Fruit fly (Drosophila melanogaster) whole organism, embryonic: ENCODE data around the gene Art9.

Experiments
- Aef1 ChIP-seq: fragments of 200-800 bp; sonication (Bioruptor generic); IDR thresholded peaks from 3 replicates; pipeline ENCODE4 v1.3.6; 2022; ENCODE audit warnings: missing biosample characterization, missing genetic modification characterization
- CG10959 ChIP-seq: fragments of 200-800 bp; sonication (Bioruptor generic); IDR thresholded peaks from 2 replicates; pipeline ENCODE4 v1.3.6; 2022; ENCODE audit warnings: missing biosample characterization, missing genetic modification characterization
- CG12299 ChIP-seq: fragments of 200-800 bp; sonication (Bioruptor generic); optimal IDR thresholded peaks from 2 replicates; lab custom pipeline; 2018; ENCODE audit warnings: missing biosample characterization, mild to moderate bottlenecking, missing genetic modification characterization
- CG15073 ChIP-seq: fragments of 200-800 bp; sonication (Bioruptor generic); optimal IDR thresholded peaks from 2 replicates; lab custom pipeline; 2016; ENCODE audit warnings: missing biosample characterization, missing genetic modification characterization
- CG15269 ChIP-seq: fragments of 200-800 bp; sonication (Bioruptor generic); optimal IDR thresholded peaks from 2 replicates; lab custom pipeline; 2018; ENCODE audit warnings: missing biosample characterization, mild to moderate bottlenecking, missing genetic modification characterization, moderate library complexity
- CG15479 ChIP-seq: fragments of 200-800 bp; sonication (Bioruptor generic); optimal IDR thresholded peaks from 3 replicates; lab custom pipeline; 2019; ENCODE audit warnings: missing biosample characterization, mild to moderate bottlenecking, missing genetic modification characterization, moderate library complexity
- CG1792 ChIP-seq: fragments of 200-800 bp; sonication (Bioruptor generic); optimal IDR thresholded peaks from 2 replicates; lab custom pipeline; 2016; ENCODE audit warnings: missing biosample characterization, missing genetic modification characterization
- CG30403 ChIP-seq: fragments of 200-800 bp; sonication (Bioruptor generic); optimal IDR thresholded peaks from 3 replicates; lab custom pipeline; 2016; ENCODE audit warnings: missing biosample characterization, missing genetic modification characterization
- CG33557 ChIP-seq: fragments of 200-800 bp; sonication (Bioruptor generic); optimal IDR thresholded peaks from 2 replicates; lab custom pipeline; 2019; ENCODE audit warnings: missing biosample characterization, mild to moderate bottlenecking, missing genetic modification characterization, moderate library complexity
- CG4328 ChIP-seq: fragments of 200-800 bp; sonication (Bioruptor generic); optimal IDR thresholded peaks from 3 replicates; lab custom pipeline; 2017; ENCODE audit warnings: missing biosample characterization, missing genetic modification reagents, missing genetic modification characterization
- CG4404 ChIP-seq: fragments of 200-800 bp; sonication (Bioruptor generic); IDR thresholded peaks from 2 replicates; pipeline ENCODE4 v1.3.6; 2022; ENCODE audit warnings: missing biosample characterization, missing genetic modification characterization
- CG4424 ChIP-seq: fragments of 200-800 bp; sonication (Bioruptor generic); optimal IDR thresholded peaks from 3 replicates; lab custom pipeline; 2016; ENCODE audit warnings: missing biosample characterization, missing genetic modification characterization
- CG6175 ChIP-seq: fragments of 200-800 bp; sonication (Bioruptor generic); IDR thresholded peaks from 3 replicates; pipeline ENCODE4 v1.3.6; 2022; ENCODE audit warnings: missing biosample characterization, missing genetic modification characterization
- CG7745 ChIP-seq: fragments of 200-800 bp; sonication (Bioruptor generic); optimal IDR thresholded peaks from 2 replicates; lab custom pipeline; 2018; ENCODE audit warnings: missing biosample characterization, mild to moderate bottlenecking, missing genetic modification characterization, moderate library complexity
- CG9727 ChIP-seq: fragments of 200-800 bp; sonication (Bioruptor generic); optimal IDR thresholded peaks from 3 replicates; lab custom pipeline; 2017; ENCODE audit warnings: missing biosample characterization, mild to moderate bottlenecking, missing genetic modification characterization
- CoRest ChIP-seq: fragments of 200-800 bp; sonication (Bioruptor generic); optimal IDR thresholded peaks from 3 replicates; lab custom pipeline; 2018; ENCODE audit warnings: missing biosample characterization, mild to moderate bottlenecking, missing genetic modification characterization, moderate library complexity
- Fer2 ChIP-seq: fragments of 200-800 bp; sonication (Bioruptor generic); optimal IDR thresholded peaks from 2 replicates; lab custom pipeline; 2018; ENCODE audit warnings: missing biosample characterization, mild to moderate bottlenecking, missing genetic modification characterization, moderate library complexity
- HLH54F ChIP-seq: fragments of 200-800 bp; sonication (Bioruptor generic); optimal IDR thresholded peaks from 3 replicates; lab custom pipeline; 2016; ENCODE audit warnings: missing biosample characterization, missing genetic modification characterization
- Hey ChIP-seq: fragments of 200-800 bp; sonication (Bioruptor generic); optimal IDR thresholded peaks from 3 replicates; lab custom pipeline; 2018; ENCODE audit warnings: missing biosample characterization, mild to moderate bottlenecking, missing genetic modification characterization
- Hr78 ChIP-seq, 2 experiments: fragments of 200-800 bp in 1 of 2; fragments of >200 bp in 1 of 2; sonication (Bioruptor generic) in 1 of 2; optimal IDR thresholded peaks; 2 replicates each; lab custom pipeline; 2017 to 2019; ENCODE audit warnings: missing biosample characterization in 2 of 2, missing genetic modification characterization in 2 of 2, mild to moderate bottlenecking in 1 of 2, moderate library complexity in 1 of 2
- Lpt ChIP-seq: fragments of >200 bp; optimal IDR thresholded peaks from 2 replicates; lab custom pipeline; 2018; ENCODE audit warnings: missing biosample characterization, missing genetic modification characterization
- Mad ChIP-seq: fragments of 200-800 bp; sonication (Bioruptor generic); optimal IDR thresholded peaks from 2 replicates; lab custom pipeline; 2016; ENCODE audit warnings: missing biosample characterization, missing genetic modification characterization
- Med ChIP-seq: fragments of 200-800 bp; sonication (Bioruptor generic); peaks from one replicate; lab custom pipeline; 2016; ENCODE audit warnings: missing biosample characterization, missing genetic modification characterization, mild to moderate bottlenecking, inconsistent platforms, moderate library complexity
- Myb ChIP-seq: fragments of 200-800 bp; sonication (Bioruptor generic); optimal IDR thresholded peaks from 2 replicates; lab custom pipeline; 2016; ENCODE audit warnings: missing biosample characterization, missing genetic modification characterization
- Sry-β ChIP-seq: fragments of 200-800 bp; sonication (Bioruptor generic); optimal IDR thresholded peaks from 2 replicates; lab custom pipeline; 2018; ENCODE audit warnings: missing biosample characterization, mild to moderate bottlenecking, missing genetic modification characterization, moderate library complexity
- Trl ChIP-seq, 3 experiments: fragments of >200 bp in 2 of 3; fragments of 200-800 bp in 1 of 3; sonication (Bioruptor generic) in 1 of 3; optimal IDR thresholded peaks; 2 replicates in 1 of 3; 3 replicates in 2 of 3; lab custom pipeline; 2016 to 2017; ENCODE audit warnings: missing biosample characterization in 1 of 3, missing genetic modification characterization in 1 of 3
- amos ChIP-seq: fragments of 200-800 bp; sonication (Bioruptor generic); IDR thresholded peaks from 2 replicates; pipeline ENCODE4 v1.3.6; 2022; ENCODE audit warnings: missing biosample characterization, missing genetic modification characterization; ENCODE audit not compliant: partially characterized antibody
- bbx ChIP-seq: fragments of 200-800 bp; sonication (Bioruptor generic); IDR thresholded peaks from 2 replicates; pipeline ENCODE4 v1.3.6; 2022; ENCODE audit warnings: missing biosample characterization, missing genetic modification characterization; ENCODE audit not compliant: partially characterized antibody
- chm ChIP-seq: fragments of 200-800 bp; sonication (Bioruptor generic); IDR thresholded peaks from 2 replicates; pipeline ENCODE4 v1.3.6; 2022; ENCODE audit warnings: missing biosample characterization, missing genetic modification characterization
- crc ChIP-seq: fragments of 200-800 bp; sonication (Bioruptor generic); optimal IDR thresholded peaks from 2 replicates; lab custom pipeline; 2016; ENCODE audit warnings: missing biosample characterization, missing genetic modification characterization
- crol ChIP-seq: fragments of 200-800 bp; sonication (Bioruptor generic); IDR thresholded peaks from 2 replicates; pipeline ENCODE4 v1.3.6; 2022; ENCODE audit warnings: missing biosample characterization, missing genetic modification characterization
- disco-r ChIP-seq: fragments of 200-800 bp; sonication (Bioruptor generic); optimal IDR thresholded peaks from 2 replicates; lab custom pipeline; 2016; ENCODE audit warnings: missing biosample characterization, missing genetic modification characterization
- ems ChIP-seq: fragments of 200-800 bp; sonication (Bioruptor generic); optimal IDR thresholded peaks from 3 replicates; lab custom pipeline; 2016; ENCODE audit warnings: missing biosample characterization, missing genetic modification characterization
- esg ChIP-seq: fragments of 200-800 bp; sonication (Bioruptor generic); conservative IDR thresholded peaks from 2 replicates; pipeline ENCODE4 v1.3.6; 2022; ENCODE audit warnings: missing biosample characterization, missing genetic modification characterization
- gfzf ChIP-seq: fragments of 200-800 bp; sonication (Bioruptor generic); optimal IDR thresholded peaks from 2 replicates; lab custom pipeline; 2016; ENCODE audit warnings: missing biosample characterization, mild to moderate bottlenecking, missing genetic modification characterization, moderate library complexity
- grau ChIP-seq: fragments of 200-800 bp; optimal IDR thresholded peaks from 3 replicates; lab custom pipeline; 2019; ENCODE audit warnings: missing biosample characterization, mild to moderate bottlenecking, missing genetic modification characterization, moderate library complexity
- gsb-n ChIP-seq: fragments of 200-800 bp; sonication (Bioruptor generic); optimal IDR thresholded peaks from 3 replicates; lab custom pipeline; 2018; ENCODE audit warnings: missing biosample characterization, mild to moderate bottlenecking, missing genetic modification characterization
- phol ChIP-seq: fragments of 200-800 bp; sonication (Bioruptor generic); optimal IDR thresholded peaks from 3 replicates; lab custom pipeline; 2018; ENCODE audit warnings: missing biosample characterization, mild to moderate bottlenecking, missing genetic modification characterization, moderate library complexity
- pum ChIP-seq: fragments of 200-800 bp; sonication (Bioruptor generic); optimal IDR thresholded peaks from 2 replicates; lab custom pipeline; 2016; ENCODE audit warnings: missing biosample characterization, missing genetic modification characterization
- schlank ChIP-seq: fragments of 200-800 bp; sonication (Bioruptor generic); optimal IDR thresholded peaks from 2 replicates; lab custom pipeline; 2018; ENCODE audit warnings: missing biosample characterization, mild to moderate bottlenecking, missing genetic modification characterization
- sens ChIP-seq: fragments of 200-800 bp; sonication (Bioruptor generic); peaks from one replicate; lab custom pipeline; 2016; ENCODE audit warnings: missing biosample characterization, missing genetic modification characterization
- sob ChIP-seq: fragments of 200-800 bp; sonication (Bioruptor generic); IDR thresholded peaks from 2 replicates; pipeline ENCODE4 v1.3.6; 2022; ENCODE audit warnings: missing biosample characterization, missing genetic modification characterization
- toy ChIP-seq: fragments of 200-800 bp; sonication (Bioruptor generic); IDR thresholded peaks from 2 replicates; pipeline ENCODE4 v1.3.6; 2022; ENCODE audit warnings: missing biosample characterization, missing genetic modification characterization
- unc-4 ChIP-seq: fragments of 200-800 bp; sonication (Bioruptor generic); IDR thresholded peaks from 2 replicates; pipeline ENCODE4 v1.3.6; 2022; ENCODE audit warnings: missing biosample characterization, missing genetic modification characterization; ENCODE audit not compliant: partially characterized antibody
- vvl ChIP-seq: fragments of 200-800 bp; sonication (Bioruptor generic); IDR thresholded peaks from 2 replicates; pipeline ENCODE4 v1.3.6; 2022; ENCODE audit warnings: missing biosample characterization, missing genetic modification characterization
- wor ChIP-seq: fragments of 200-800 bp; sonication (Bioruptor generic); IDR thresholded peaks from 2 replicates; pipeline ENCODE4 v1.3.6; 2022; ENCODE audit warnings: missing biosample characterization, missing genetic modification characterization
- zen2 ChIP-seq: fragments of 200-800 bp; sonication (Bioruptor generic); IDR thresholded peaks from 3 replicates; pipeline ENCODE4 v1.3.6; 2022; ENCODE audit warnings: missing biosample characterization, missing genetic modification characterization; ENCODE audit not compliant: partially characterized antibody
- zfh2 ChIP-seq: fragments of 200-800 bp; sonication (Bioruptor generic); optimal IDR thresholded peaks from 2 replicates; lab custom pipeline; 2016; ENCODE audit warnings: missing biosample characterization, missing genetic modification characterization

The Art9 gene

DNA sequence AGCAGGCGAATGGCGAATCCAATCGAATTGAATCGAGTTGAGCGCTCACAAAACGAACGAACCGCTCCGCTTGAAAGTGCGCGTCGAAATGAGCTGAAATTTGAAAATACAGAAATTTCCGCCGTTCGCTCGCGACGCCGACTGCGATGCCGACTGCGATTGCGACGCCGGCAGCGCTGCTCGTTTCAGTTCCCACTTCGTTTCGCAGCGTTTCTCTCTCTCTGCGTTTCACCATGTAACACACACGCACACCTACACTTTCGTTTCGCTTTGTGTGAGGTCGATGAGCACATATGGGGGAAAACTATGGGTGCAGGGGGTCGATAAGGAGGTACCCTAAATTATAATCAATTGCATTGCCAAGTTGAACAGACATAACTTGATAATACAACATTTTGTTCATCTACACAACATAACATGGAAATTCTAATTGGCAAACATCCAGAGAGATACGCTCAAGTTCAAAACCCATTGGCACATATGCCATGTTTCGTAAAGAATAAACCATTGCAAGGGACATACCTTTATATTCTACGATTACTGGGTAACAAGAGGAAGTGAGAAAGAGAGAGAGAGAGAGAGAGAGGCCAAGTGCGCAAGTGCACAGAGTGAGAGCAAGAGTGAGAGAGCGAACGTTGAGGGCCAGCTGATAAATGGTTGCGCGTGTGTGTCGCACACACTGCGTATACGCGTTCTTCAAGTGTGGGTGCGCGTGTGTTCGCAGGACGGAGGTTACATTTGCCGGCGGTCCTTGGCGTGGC lies 40.2 kb upstream of the Art9 start (continued):
- TF ChIP-seq bbx (GFP tag; lab: Robert Waterston, UW) (peak; percentile 73), phol (tag; lab: Kevin White, UChicago) (peak; percentile 92), Fer2 (tag; lab: Kevin White, UChicago) (peak; percentile 74), CG30403 (GFP tag; lab: Kevin White, UChicago) (peak; percentile 95), Sry-β (GFP tag; lab: Kevin White, UChicago) (peak; percentile 56), gsb-n (tag; lab: Kevin White, UChicago) (peak; percentile 95), vvl (GFP tag; lab: Robert Waterston, UW) (peak; percentile 91), crc (GFP tag; lab: Kevin White, UChicago) (peak; percentile 94), CG4404 (peak; percentile 91), grau (tag; lab: Kevin White, UChicago) (peak; percentile 93), sens (GFP tag; lab: Kevin White, UChicago) (peak; percentile 99), crol (GFP tag; lab: Robert Waterston, UW) (0 out of 2 replicates have a peak, but pooled peaks have one; percentile 19), toy (GFP tag; lab: Robert Waterston, UW) (0 out of 2 replicates have a peak, but pooled peaks have one; percentile 31), Aef1 (GFP tag; lab: Robert Waterston, UW) (peak; percentile 86), Hey (no peak), CG1792 (GFP tag; lab: Kevin White, UChicago) (peak; percentile 90), disco-r (GFP tag; lab: Kevin White, UChicago) (peak; percentile 88), unc-4 (GFP tag; lab: Robert Waterston, UW) (no peak; the same call in 1 of the 2 replicates), Mad (GFP tag; lab: Kevin White, UChicago) (peak; percentile 68), schlank (tag; lab: Kevin White, UChicago) (peak; percentile 90), Med (GFP tag; lab: Kevin White, UChicago) (peak; percentile 98), zfh2 (GFP tag; lab: Kevin White, UChicago) (peak; percentile 93), CG10959 (GFP tag; lab: Robert Waterston, UW) (peak; percentile 75), CG7745 (tag; lab: Kevin White, UChicago) (peak; percentile 50), Trl (optimal IDR thresholded peaks at IDR 0.05; lab: Kevin White, UChicago) (peak; percentile 96 to 98), Trl (GFP tag; optimal IDR thresholded peaks at IDR 0.05; lab: Kevin White, UChicago) (peak; percentile 94), zen2 (GFP tag; lab: Robert Waterston, UW) (peak; percentile 56; the same call in 2 of the 3 replicates), CG6175 (GFP tag; lab: Robert Waterston, UW) (no peak), ems (GFP tag; lab: Kevin White, UChicago) (peak; percentile 92), Hr78 (GFP tag; optimal IDR thresholded peaks at IDR 0.05; lab: Kevin White, UChicago) (peak in 1 of 2 experiments; percentile 93), esg (peak; percentile 90), sob (GFP tag; lab: Robert Waterston, UW) (peak; percentile 85), HLH54F (GFP tag; lab: Kevin White, UChicago) (peak; percentile 93), Myb (peak; percentile 88), CG9727 (peak; percentile 95), pum (GFP tag; lab: Kevin White, UChicago) (peak; percentile 93), CG12299 (tag; lab: Kevin White, UChicago) (peak; percentile 87), gfzf (GFP tag; lab: Kevin White, UChicago) (peak; percentile 23), CG15073 (GFP tag; lab: Kevin White, UChicago) (no peak), CoRest (peak; percentile 93), CG4328 (GFP tag; lab: Kevin White, UChicago) (peak; percentile 88), CG4424 (GFP tag; lab: Kevin White, UChicago) (peak; percentile 92), wor (GFP tag; lab: Robert Waterston, UW) (peak; percentile 82), amos (GFP tag; lab: Robert Waterston, UW) (peak; percentile 51; the same call in 1 of the 2 replicates), CG15479 (GFP tag; lab: Kevin White, UChicago) (peak; percentile 90), CG15269 (peak; percentile 91), Lpt (no peak), CG33557 (GFP tag; lab: Kevin White, UChicago) (peak; percentile 82), chm (peak; percentile 93)
